Worm (Caenorhabditis elegans) whole organism, L1 larva: ENCODE results near the gene ldh-1.

ENCODE experiments used
- C34B4.2 ChIP-seq: sonication (generic microtip); optimal IDR thresholded peaks from 2 replicates; lab custom pipeline; 2017; ENCODE audit warnings: mild to moderate bottlenecking, missing genetic modification characterization, missing compliant biosample characterization
- Y116A8C.19 ChIP-seq: sonication (generic microtip); optimal IDR thresholded peaks from 2 replicates; lab custom pipeline; 2016; ENCODE audit warnings: missing compliant biosample characterization, missing genetic modification characterization, borderline replicate concordance
- ceh-63 ChIP-seq: fragments of 200-800 bp; sonication (Bioruptor generic); optimal IDR thresholded peaks from 2 replicates; lab custom pipeline; 2018; ENCODE audit warnings: mild to moderate bottlenecking, missing genetic modification characterization, missing compliant biosample characterization
- ceh-82 ChIP-seq, 3 experiments: fragments of 150-350 bp in 1 of 3; sonication (generic microtip) in 2 of 3; optimal IDR thresholded peaks; 2 replicates each; lab custom pipeline; 2014 to 2017; ENCODE audit warnings: missing biosample characterization in 3 of 3, missing genetic modification characterization in 3 of 3
- egl-27 ChIP-seq, 2 experiments: fragments of 150-350 bp in 1 of 2; sonication (generic microtip); optimal IDR thresholded peaks; 3 replicates each; lab custom pipeline; 2017 to 2018; ENCODE audit warnings: missing biosample characterization in 2 of 2, missing genetic modification characterization in 2 of 2, missing genetic modification reagents in 2 of 2
- elt-3 ChIP-seq, 6 experiments: fragments of 150-350 bp in 1 of 6; sonication (generic microtip); optimal IDR thresholded peaks; 2 replicates each; lab custom pipeline; 2017 to 2018; ENCODE audit warnings: missing biosample characterization in 6 of 6, missing genetic modification characterization in 6 of 6, inconsistent platforms in 1 of 6
- jun-1 ChIP-seq: fragments of 150-350 bp; optimal IDR thresholded peaks from 2 replicates; lab custom pipeline; 2014; ENCODE audit warnings: missing biosample characterization, missing genetic modification reagents, missing genetic modification characterization
- nhr-11 ChIP-seq: fragments of 150-350 bp; optimal IDR thresholded peaks from 2 replicates; lab custom pipeline; 2014; ENCODE audit warnings: missing biosample characterization, missing genetic modification characterization
- tbx-2 ChIP-seq: sonication (generic microtip); optimal IDR thresholded peaks from 2 replicates; lab custom pipeline; 2016; ENCODE audit warnings: missing genetic modification characterization, missing compliant biosample characterization
- unc-130 ChIP-seq: fragments of 150-350 bp; optimal IDR thresholded peaks from 2 replicates; lab custom pipeline; 2017; ENCODE audit warnings: missing biosample characterization, missing genetic modification characterization, inconsistent platforms

- TF ChIP-seq egl-27 (tag; optimal IDR thresholded peaks at IDR 0.05; lab: Kevin White, UChicago) = no peak
- no peak for TF ChIP-seq ceh-63 (GFP tag; lab: Kevin White, UChicago)
- no peak for TF ChIP-seq Y116A8C.19
- no peak for TF ChIP-seq nhr-11 (tag; lab: Kevin White, UChicago)
- peak; percentile 18 for TF ChIP-seq unc-130 (tag; lab: Kevin White, UChicago)
- TF ChIP-seq tbx-2 (tag; lab: Kevin White, UChicago) = no peak
- TF ChIP-seq C34B4.2 = no peak
- peak in 1 of 6 experiments; percentile 22 for TF ChIP-seq elt-3 (tag; optimal IDR thresholded peaks at IDR 0.05; lab: Kevin White, UChicago)
- no peak for TF ChIP-seq jun-1 (tag; lab: Kevin White, UChicago)
- peak in 1 of 3 experiments; percentile 35 for TF ChIP-seq ceh-82 (tag; optimal IDR thresholded peaks at IDR 0.05; lab: Kevin White, UChicago)
Measured at ce11 chrII:11694432-11694831, 29.6 kb upstream of the ldh-1 start.
